Worm (Caenorhabditis elegans) whole organism, dauer: ENCODE results near the gene nhr-32.

Experiments used
- unc-62 ChIP-seq: sonication (generic microtip); optimal IDR thresholded peaks from 2 replicates; lab custom pipeline; 2017; ENCODE audit warnings: missing biosample characterization, missing genetic modification reagents, missing genetic modification characterization

The nhr-32 gene

ce11 chrX:13251914-13252434 lies at the start of gene nhr-32:
TSS of gene nhr-32 (plus strand) at chrX:13251964.
- no peak for TF ChIP-seq unc-62 (GFP tag; lab: Kevin White, UChicago)

ce11 chrX:13202312-13202711 lies 49.5 kb upstream of the nhr-32 start:
- no peak for TF ChIP-seq unc-62 (GFP tag; lab: Kevin White, UChicago)

ce11 chrX:13206011-13206410 lies 45.8 kb upstream of the nhr-32 start:
- no peak for TF ChIP-seq unc-62 (GFP tag; lab: Kevin White, UChicago)

ce11 chrX:13206911-13207310 lies 44.9 kb upstream of the nhr-32 start:
- TF ChIP-seq unc-62 (GFP tag; lab: Kevin White, UChicago): no peak

- TF ChIP-seq unc-62 (GFP tag; lab: Kevin White, UChicago): no peak
Measured at ce11 chrX:13209026-13209425, 42.7 kb upstream of the nhr-32 start.

ce11 chrX:13210478-13210877 lies 41.3 kb upstream of the nhr-32 start:
- TF ChIP-seq unc-62 (GFP tag; lab: Kevin White, UChicago): no peak

ce11 chrX:13212528-13212927 lies 39.2 kb upstream of the nhr-32 start:
- TF ChIP-seq unc-62 (GFP tag; lab: Kevin White, UChicago): no peak

ce11 chrX:13216802-13217201 lies 35.0 kb upstream of the nhr-32 start, which contains the start of gene R12H7.4:
TSS of gene R12H7.4 (plus strand) at chrX:13217102.
- TF ChIP-seq unc-62 (GFP tag; lab: Kevin White, UChicago): no peak

ce11 chrX:13217940-13218339 lies 33.8 kb upstream of the nhr-32 start:
- no peak for TF ChIP-seq unc-62 (GFP tag; lab: Kevin White, UChicago)

ce11 chrX:13220609-13221008 lies 31.2 kb upstream of the nhr-32 start:
- TF ChIP-seq unc-62 (GFP tag; lab: Kevin White, UChicago): no peak

- TF ChIP-seq unc-62 (GFP tag; lab: Kevin White, UChicago): no peak
Measured at ce11 chrX:13221357-13221756, 30.4 kb upstream of the nhr-32 start, which contains the start of gene asp-4. TSS of gene asp-4 (minus strand) at chrX:13221462.

ce11 chrX:13223437-13223836 lies 28.3 kb upstream of the nhr-32 start, which contains the start of gene skr-20:
TSS of gene skr-20 (minus strand) at chrX:13223537.
- no peak for TF ChIP-seq unc-62 (GFP tag; lab: Kevin White, UChicago)

ce11 chrX:13224608-13225007 lies 27.2 kb upstream of the nhr-32 start, which contains the start of gene skr-19:
TSS of gene skr-19 (minus strand) at chrX:13224708.
- no peak for TF ChIP-seq unc-62 (GFP tag; lab: Kevin White, UChicago)

ce11 chrX:13225111-13225905 lies 26.5 kb upstream of the nhr-32 start:
- no peak for TF ChIP-seq unc-62 (GFP tag; lab: Kevin White, UChicago)

ce11 chrX:13226614-13227096 lies 25.1 kb upstream of the nhr-32 start, which contains the start of gene skr-21:
TSS of gene skr-21 (minus strand) at chrX:13226664.
- no peak for TF ChIP-seq unc-62 (GFP tag; lab: Kevin White, UChicago)

- TF ChIP-seq unc-62 (GFP tag; lab: Kevin White, UChicago): no peak
Measured at ce11 chrX:13227778-13228177, 24.0 kb upstream of the nhr-32 start.
